Worm (Caenorhabditis elegans): ENCODE data around the gene lon-8.

The lon-8 gene

DNA sequence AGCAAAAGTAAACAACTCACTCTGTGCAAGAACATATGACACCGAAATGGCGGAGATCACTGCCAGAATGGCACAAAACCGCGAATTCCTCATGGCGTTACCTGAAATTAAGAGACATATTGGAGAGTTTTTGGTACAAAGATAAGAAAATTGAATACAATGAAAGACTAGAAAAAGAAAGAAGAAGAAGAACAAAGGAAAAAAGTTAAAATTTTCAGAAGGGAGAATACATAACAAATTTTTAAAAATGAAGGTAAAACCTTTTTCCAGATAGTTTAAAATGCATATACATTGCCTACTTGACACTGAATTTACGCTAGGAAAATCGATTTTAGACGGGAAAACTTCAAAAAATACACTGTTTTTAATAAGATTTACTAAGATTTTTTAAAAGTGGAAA lies at the start of gene lon-8:
lon-8 (minus strand) TSS at position 101 of the 400 bp plus-strand sequence.
- no peak for TF ChIP-seq eyg-1 (tag; optimal IDR thresholded peaks at IDR 0.05)
- no peak for TF ChIP-seq hlh-30 (tag; optimal IDR thresholded peaks at IDR 0.05; ENCODE audit: insufficient read depth)
- no peak for TF ChIP-seq fkh-10 (GFP tag; optimal IDR thresholded peaks at IDR 0.05)
- no peak for TF ChIP-seq che-1 (tag; optimal IDR thresholded peaks at IDR 0.05)
- TF ChIP-seq hlh-15 (tag; optimal IDR thresholded peaks at IDR 0.05) = no peak
- no peak for TF ChIP-seq ceh-34 (tag; optimal IDR thresholded peaks at IDR 0.05)
- no peak for TF ChIP-seq tbx-7 (tag; optimal IDR thresholded peaks at IDR 0.05)
- no peak for TF ChIP-seq madf-2 (tag; optimal IDR thresholded peaks at IDR 0.05)
- no peak for TF ChIP-seq ref-2 (tag; optimal IDR thresholded peaks at IDR 0.05)
- no peak for TF ChIP-seq Y22D7AL.16 (tag; optimal IDR thresholded peaks at IDR 0.05)
- TF ChIP-seq ceh-24 (tag; optimal IDR thresholded peaks at IDR 0.05) = no peak
- no peak for TF ChIP-seq sox-4 (tag; optimal IDR thresholded peaks at IDR 0.05)
- no peak for TF ChIP-seq sdc-2 (tag; optimal IDR thresholded peaks at IDR 0.05)
- TF ChIP-seq syd-9 (tag; optimal IDR thresholded peaks at IDR 0.05) = no peak

DNA sequence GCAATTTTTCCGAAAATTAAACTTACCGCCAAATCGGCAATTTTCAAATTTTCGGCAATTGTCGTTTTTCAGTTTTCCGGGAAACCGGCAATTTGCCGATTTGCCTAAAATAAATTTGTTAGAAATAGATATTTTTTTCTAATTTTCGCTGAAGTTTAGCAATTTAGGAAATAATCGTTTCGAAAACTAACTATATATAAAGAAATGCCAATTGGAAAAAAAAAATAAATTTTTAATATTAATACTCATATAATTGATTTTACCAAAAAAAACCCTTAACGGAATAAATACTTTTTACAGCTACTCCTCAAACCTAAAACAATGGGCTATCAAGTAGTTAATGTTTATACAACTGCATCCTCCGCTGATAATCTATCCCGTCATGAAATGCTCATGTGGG lies 42.1 kb upstream of the lon-8 start, which contains the start of gene ebp-1:
ebp-1 (plus strand) TSS at position 301 of the 400 bp plus-strand sequence.
- TF ChIP-seq ztf-16 (tag; optimal IDR thresholded peaks at IDR 0.05) (no peak), ceh-9 (tag; optimal IDR thresholded peaks at IDR 0.05) (no peak)

DNA sequence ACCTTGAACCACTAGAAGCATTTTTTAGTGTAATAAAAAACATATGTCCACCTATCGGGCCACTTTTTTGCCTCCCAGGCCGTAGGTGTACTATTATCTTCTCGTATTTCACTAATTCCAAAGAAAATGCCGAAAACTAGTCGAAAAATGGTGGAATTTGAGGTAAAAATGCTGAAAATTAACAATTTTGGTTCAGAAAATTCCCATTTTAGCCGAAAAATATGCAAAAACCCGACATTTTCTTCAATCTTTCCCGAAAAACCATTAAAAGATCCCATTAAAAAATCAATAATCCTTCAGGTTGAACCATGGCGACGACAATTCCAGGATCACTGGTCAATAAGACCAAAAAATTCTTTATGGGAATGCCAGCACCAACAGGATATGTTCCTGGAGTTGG lies 21.0 kb upstream of the lon-8 start, which contains the start of gene prp-6:
prp-6 (plus strand) TSS at position 301 of the 400 bp plus-strand sequence.
- no peak for TF ChIP-seq pat-9 (tag; optimal IDR thresholded peaks at IDR 0.05)
- TF ChIP-seq pha-2 (tag; optimal IDR thresholded peaks at IDR 0.05) = no peak
- TF ChIP-seq pax-1 (tag; optimal IDR thresholded peaks at IDR 0.05) = no peak
- no peak for TF ChIP-seq fkh-6 (tag; optimal IDR thresholded peaks at IDR 0.05)
- no peak for TF ChIP-seq tbx-7 (tag; optimal IDR thresholded peaks at IDR 0.05)

DNA sequence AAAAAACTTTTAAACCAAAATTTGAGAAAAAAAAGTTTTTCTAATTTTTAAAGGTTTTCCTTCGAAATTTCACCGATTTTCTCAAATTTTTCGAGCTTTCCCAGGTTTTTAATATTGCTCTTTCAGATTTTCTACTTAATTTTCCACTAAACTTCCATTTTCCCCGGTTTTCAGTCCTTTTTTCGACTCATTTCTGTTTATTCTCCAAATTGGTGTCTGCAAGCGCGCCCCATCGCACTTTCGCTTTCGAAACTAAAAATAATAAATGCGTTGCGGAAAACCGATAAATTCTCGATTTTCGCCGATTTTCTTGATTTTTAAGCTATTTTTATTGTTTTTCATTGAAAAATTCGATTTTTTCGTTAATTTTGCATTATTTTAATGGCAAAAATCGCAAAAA lies 20.3 kb upstream of the lon-8 start:
- no peak for TF ChIP-seq ceh-48 (tag; optimal IDR thresholded peaks at IDR 0.05)
- TF ChIP-seq hlh-13 (GFP tag; optimal IDR thresholded peaks at IDR 0.05) = no peak
- no peak for TF ChIP-seq pat-9 (tag; optimal IDR thresholded peaks at IDR 0.05)
- TF ChIP-seq pax-1 (tag; optimal IDR thresholded peaks at IDR 0.05) = no peak
- TF ChIP-seq ceh-22 (tag; optimal IDR thresholded peaks at IDR 0.05) = no peak
- no peak for TF ChIP-seq ceh-2 (tag; optimal IDR thresholded peaks at IDR 0.05)
- TF ChIP-seq npax-4 (tag; optimal IDR thresholded peaks at IDR 0.05) = no peak
- TF ChIP-seq ceh-45 (GFP tag; IDR thresholded peaks at IDR 0.05) = no peak
- TF ChIP-seq zip-5 (tag; optimal IDR thresholded peaks at IDR 0.05) = no peak
- no peak for TF ChIP-seq elt-4 (tag; optimal IDR thresholded peaks at IDR 0.05)
- TF ChIP-seq nfya-1 (tag; optimal IDR thresholded peaks at IDR 0.05) = no peak
- TF ChIP-seq mec-3 (tag; optimal IDR thresholded peaks at IDR 0.05; ENCODE audit: borderline replicate concordance) = no peak
- TF ChIP-seq ahr-1 (tag; optimal IDR thresholded peaks at IDR 0.05) = no peak
- no peak for TF ChIP-seq ceh-9 (tag; optimal IDR thresholded peaks at IDR 0.05)
- TF ChIP-seq ttx-3 (tag; optimal IDR thresholded peaks at IDR 0.05) = no peak

DNA sequence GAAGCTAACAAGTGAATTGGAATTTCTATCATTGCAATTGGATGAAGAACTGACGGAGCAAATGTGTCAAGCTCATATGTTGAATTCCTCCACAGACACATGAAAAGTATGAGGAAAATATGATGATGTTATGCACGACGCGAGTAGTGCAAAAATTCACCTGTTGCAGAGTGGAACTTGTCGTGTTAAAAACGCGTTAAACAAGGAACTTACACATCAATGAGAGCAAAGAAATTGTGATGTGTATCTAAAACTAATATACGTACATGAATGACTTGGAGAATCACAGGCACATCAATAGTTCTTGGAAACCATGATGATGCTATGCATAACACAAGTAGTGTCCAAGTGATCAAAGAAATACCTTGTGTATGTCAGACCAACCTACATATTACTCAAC lies 16.1 kb upstream of the lon-8 start, which contains the start of gene srh-134:
srh-134 (minus strand) TSS at position 101 of the 400 bp plus-strand sequence.
- no peak for TF ChIP-seq unc-42 (tag; optimal IDR thresholded peaks at IDR 0.05)
- TF ChIP-seq ceh-22 (tag; optimal IDR thresholded peaks at IDR 0.05) = no peak
- TF ChIP-seq rnt-1 (tag; optimal IDR thresholded peaks at IDR 0.05) = no peak
- TF ChIP-seq odd-2 (tag; optimal IDR thresholded peaks at IDR 0.05) = no peak
- TF ChIP-seq T23F11.4 (GFP tag; optimal IDR thresholded peaks at IDR 0.05) = no peak
- no peak for TF ChIP-seq pha-4 (tag; optimal IDR thresholded peaks at IDR 0.05)
- TF ChIP-seq madf-2 (tag; optimal IDR thresholded peaks at IDR 0.05) = no peak
- TF ChIP-seq ceh-31 (tag; optimal IDR thresholded peaks at IDR 0.05) = no peak
- TF ChIP-seq npax-4 (tag; optimal IDR thresholded peaks at IDR 0.05) = no peak
- no peak for TF ChIP-seq hlh-6 (tag; optimal IDR thresholded peaks at IDR 0.05)
- no peak for TF ChIP-seq ceh-6 (GFP tag; optimal IDR thresholded peaks at IDR 0.05)
- no peak for TF ChIP-seq ahr-1 (tag; optimal IDR thresholded peaks at IDR 0.05)
- no peak for TF ChIP-seq ceh-9 (tag; optimal IDR thresholded peaks at IDR 0.05)
- TF ChIP-seq lim-6 (tag; optimal IDR thresholded peaks at IDR 0.05) = no peak
- TF ChIP-seq ceh-2 (tag; optimal IDR thresholded peaks at IDR 0.05) = no peak
- no peak for TF ChIP-seq ceh-14 (tag; optimal IDR thresholded peaks at IDR 0.05)
- no peak for TF ChIP-seq zip-5 (tag; optimal IDR thresholded peaks at IDR 0.05)
- TF ChIP-seq ztf-16 (tag; optimal IDR thresholded peaks at IDR 0.05) = no peak
- TF ChIP-seq nfya-1 (tag; optimal IDR thresholded peaks at IDR 0.05) = no peak

Data from whole organism, late embryonic.